Worm (Caenorhabditis elegans): ENCODE measurements around the gene R193.1.

- TF ChIP-seq scrt-1 (GFP tag; IDR thresholded peaks at IDR 0.05), result no peak
- TF ChIP-seq flt-1 (GFP tag; IDR thresholded peaks at IDR 0.05), result no peak
- no peak for TF ChIP-seq tbx-11 (GFP tag; IDR thresholded peaks at IDR 0.05)
- TF ChIP-seq ceh-13 (GFP tag; optimal IDR thresholded peaks at IDR 0.05), result no peak
- TF ChIP-seq ama-1 (optimal IDR thresholded peaks at IDR 0.05), result no peak
- no peak for TF ChIP-seq hmbx-1 (tag; optimal IDR thresholded peaks at IDR 0.05)
- TF ChIP-seq hmg-4 (GFP tag; optimal IDR thresholded peaks at IDR 0.05), result no peak
- no peak for TF ChIP-seq aly-1 (tag; optimal IDR thresholded peaks at IDR 0.05)
- TF ChIP-seq ets-7 (tag; optimal IDR thresholded peaks at IDR 0.05), result no peak
- TF ChIP-seq tbx-37 (GFP tag; conservative IDR thresholded peaks at IDR 0.05), result no peak
- TF ChIP-seq hnd-1 (tag; optimal IDR thresholded peaks at IDR 0.05), result no peak
Observed at ce11 chrX:1172024-1172423, 17.3 kb downstream of the R193.1 start.

Data from whole organism, early embryonic.